Worm (Caenorhabditis elegans): ENCODE data around the gene gmap-2.

Gene gmap-2

ce11 chrX:12916418-12916817 is 26.6 kb downstream of the gmap-2 start:
- no peak for TF ChIP-seq mxl-3 (GFP tag; optimal IDR thresholded peaks at IDR 0.05)
- TF ChIP-seq unc-62 (GFP tag; optimal IDR thresholded peaks at IDR 0.05 in 1 of 2), result peak in 1 of 2 experiments; percentile 41
- TF ChIP-seq unc-62 (tag; optimal IDR thresholded peaks at IDR 0.05), result no peak
- no peak for TF ChIP-seq ctbp-1 (GFP tag; IDR thresholded peaks at IDR 0.05)
- peak; percentile 8 for TF ChIP-seq nhr-11 (tag; optimal IDR thresholded peaks at IDR 0.05)
- no peak for TF ChIP-seq skn-1 (tag; optimal IDR thresholded peaks at IDR 0.05)
- TF ChIP-seq ama-1 (optimal IDR thresholded peaks at IDR 0.05), result no peak
- TF ChIP-seq nhr-48 (tag; optimal IDR thresholded peaks at IDR 0.05), result no peak
- no peak for TF ChIP-seq mxl-2 (GFP tag; conservative IDR thresholded peaks at IDR 0.05)
- TF ChIP-seq hmg-1.1 (GFP tag; IDR thresholded peaks at IDR 0.05), result no peak
- no peak for TF ChIP-seq nhr-111 (GFP tag; optimal IDR thresholded peaks at IDR 0.05)
- no peak for TF ChIP-seq egl-43 (GFP tag; IDR thresholded peaks at IDR 0.05)
- TF ChIP-seq daf-16 (GFP tag; optimal IDR thresholded peaks at IDR 0.05), result peak in 1 of 2 experiments; percentile 50
- TF ChIP-seq daf-16 (tag; optimal IDR thresholded peaks at IDR 0.05), result no peak

ce11 chrX:12915693-12916092 is 27.4 kb downstream of the gmap-2 start:
- TF ChIP-seq Y105C5A.15 (GFP tag; IDR thresholded peaks at IDR 0.05) (no peak), vab-7 (GFP tag; IDR thresholded peaks at IDR 0.05) (no peak), hlh-11 (tag; optimal IDR thresholded peaks at IDR 0.05) (no peak), ztf-7 (tag; optimal IDR thresholded peaks at IDR 0.05) (no peak), lin-39 (tag; optimal IDR thresholded peaks at IDR 0.05) (no peak), nhr-41 (GFP tag; IDR thresholded peaks at IDR 0.05) (no peak), dmd-9 (GFP tag; IDR thresholded peaks at IDR 0.05) (no peak), mxl-2 (GFP tag; conservative IDR thresholded peaks at IDR 0.05) (no peak), nhr-102 (tag; optimal IDR thresholded peaks at IDR 0.05) (no peak), zag-1 (tag; optimal IDR thresholded peaks at IDR 0.05) (no peak), ZK337.2 (GFP tag; IDR thresholded peaks at IDR 0.05) (no peak), lir-3 (tag; optimal IDR thresholded peaks at IDR 0.05) (no peak), jun-1 (tag; optimal IDR thresholded peaks at IDR 0.05) (no peak), ceh-62 (tag; optimal IDR thresholded peaks at IDR 0.05) (no peak), lin-38 (GFP tag; IDR thresholded peaks at IDR 0.05) (no peak), nhr-28 (tag; optimal IDR thresholded peaks at IDR 0.05) (no peak), snpc-1.2 (GFP tag; IDR thresholded peaks at IDR 0.05) (no peak), zip-11 (GFP tag; IDR thresholded peaks at IDR 0.05) (no peak), ctbp-1 (GFP tag; IDR thresholded peaks at IDR 0.05) (no peak)

ce11 chrX:12915058-12915457 is 28.0 kb downstream of the gmap-2 start:
- no peak for TF ChIP-seq nhr-102 (tag; optimal IDR thresholded peaks at IDR 0.05)
- TF ChIP-seq pqm-1 (tag; optimal IDR thresholded peaks at IDR 0.05), result no peak
- TF ChIP-seq lin-38 (GFP tag; IDR thresholded peaks at IDR 0.05), result no peak
- no peak for TF ChIP-seq arid-1 (GFP tag; conservative IDR thresholded peaks at IDR 0.05)
- no peak for TF ChIP-seq daf-16 (GFP tag; optimal IDR thresholded peaks at IDR 0.05)
- TF ChIP-seq daf-16 (tag; optimal IDR thresholded peaks at IDR 0.05), result peak; percentile 9
- no peak for TF ChIP-seq pha-4 (GFP tag; IDR thresholded peaks at IDR 0.05)
- no peak for TF ChIP-seq pha-4 (tag; optimal IDR thresholded peaks at IDR 0.05)
- peak; percentile 32 for TF ChIP-seq aha-1 (tag)
- TF ChIP-seq Y48G9A.11 (GFP tag; IDR thresholded peaks at IDR 0.05), result no peak
- TF ChIP-seq ceh-44 (GFP tag; IDR thresholded peaks at IDR 0.05), result no peak
- TF ChIP-seq unc-39 (tag; optimal IDR thresholded peaks at IDR 0.05), result no peak
- TF ChIP-seq sdz-12 (GFP tag; optimal IDR thresholded peaks at IDR 0.05), result no peak
- no peak for TF ChIP-seq egl-27 (tag; optimal IDR thresholded peaks at IDR 0.05)
- no peak for TF ChIP-seq php-3 (GFP tag; IDR thresholded peaks at IDR 0.05)
- TF ChIP-seq mdl-1 (tag; optimal IDR thresholded peaks at IDR 0.05), result peak in 1 of 2 experiments; percentile 52
- peak; percentile 64 for TF ChIP-seq hlh-30 (tag; optimal IDR thresholded peaks at IDR 0.05; ENCODE audit: insufficient read depth)
- no peak for TF ChIP-seq mes-2 (tag; optimal IDR thresholded peaks at IDR 0.05; ENCODE audit: poor library complexity, severe bottlenecking)
- no peak for TF ChIP-seq F44E2.7 (GFP tag; IDR thresholded peaks at IDR 0.05)
- peak; percentile 4 for TF ChIP-seq mxl-3 (GFP tag; optimal IDR thresholded peaks at IDR 0.05)

All from whole organism, L4 larva.